Worm (Caenorhabditis elegans): ENCODE data around the gene F29B9.7.
A peak's percentile ranks its signal among the peaks of the same experiment; 100 is the strongest.

The F29B9.7 gene

DNA sequence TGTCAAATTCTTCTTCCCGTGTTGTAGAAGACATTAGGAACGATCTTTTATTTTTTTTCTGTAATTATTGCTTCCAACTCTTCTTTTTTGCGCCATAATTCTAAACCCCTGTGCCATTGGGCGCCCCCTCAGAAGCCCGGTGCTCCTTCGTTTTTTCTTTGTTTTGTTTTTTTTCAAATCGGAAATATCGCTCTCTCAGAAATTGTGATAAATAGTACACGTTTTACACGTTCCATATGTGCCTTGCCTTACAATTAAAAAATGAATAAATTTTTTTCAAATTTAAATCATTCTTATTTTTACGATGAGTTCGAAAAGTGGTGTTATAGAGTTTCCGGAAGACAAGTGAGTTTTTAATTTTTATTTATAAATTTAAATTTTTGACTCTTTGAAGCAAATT is at the start of gene F29B9.7:
Gene F29B9.7, plus strand, starts transcription at position 301 of the 400 bp plus-strand sequence.
- TF ChIP-seq fax-1 (tag; optimal IDR thresholded peaks at IDR 0.05) (no peak), ahr-1 (tag; optimal IDR thresholded peaks at IDR 0.05) (no peak), pha-4 (tag; optimal IDR thresholded peaks at IDR 0.05) (no peak), hlh-6 (tag; optimal IDR thresholded peaks at IDR 0.05) (no peak), elt-4 (tag; optimal IDR thresholded peaks at IDR 0.05) (no peak), nfya-1 (tag; optimal IDR thresholded peaks at IDR 0.05) (no peak), lin-11 (tag; optimal IDR thresholded peaks at IDR 0.05) (no peak), fkh-10 (GFP tag; optimal IDR thresholded peaks at IDR 0.05) (no peak), ceh-31 (tag; optimal IDR thresholded peaks at IDR 0.05) (no peak), syd-9 (tag; optimal IDR thresholded peaks at IDR 0.05) (no peak), ets-4 (tag; optimal IDR thresholded peaks at IDR 0.05) (no peak)

DNA sequence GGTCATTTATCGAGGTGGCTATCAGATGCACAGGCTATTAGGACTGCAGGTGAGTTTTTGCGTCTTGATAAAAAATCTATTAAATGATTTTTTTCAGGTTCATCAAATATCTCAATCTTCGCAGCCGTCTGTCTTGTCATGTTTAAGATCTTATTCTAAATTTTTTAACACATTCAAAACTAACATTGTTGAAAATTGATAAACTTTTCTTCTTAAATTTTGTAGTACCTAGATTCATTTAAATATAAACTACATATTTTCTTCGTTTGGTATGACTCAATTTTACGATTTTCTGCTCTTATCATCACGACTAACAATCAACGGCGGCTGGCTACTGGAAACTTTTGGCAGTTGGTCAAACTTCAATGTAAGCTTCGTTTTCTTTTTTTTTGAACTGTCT is 47.0 kb upstream of the F29B9.7 start, which contains the start of gene F19C7.4:
Gene F19C7.4, plus strand, starts transcription at position 301 of the 400 bp plus-strand sequence.
- TF ChIP-seq unc-55 (GFP tag; optimal IDR thresholded peaks at IDR 0.05), result no peak
- TF ChIP-seq F13H6.1 (tag; optimal IDR thresholded peaks at IDR 0.05), result no peak
- TF ChIP-seq che-1 (tag; optimal IDR thresholded peaks at IDR 0.05), result no peak
- TF ChIP-seq tbx-2 (tag; optimal IDR thresholded peaks at IDR 0.05), result no peak
- no peak for TF ChIP-seq ceh-45 (GFP tag; IDR thresholded peaks at IDR 0.05)
- no peak for TF ChIP-seq ets-4 (tag; optimal IDR thresholded peaks at IDR 0.05)
- TF ChIP-seq madf-2 (tag; optimal IDR thresholded peaks at IDR 0.05), result no peak
- TF ChIP-seq unc-86 (tag; optimal IDR thresholded peaks at IDR 0.05), result no peak
- no peak for TF ChIP-seq ceh-9 (tag; optimal IDR thresholded peaks at IDR 0.05)
- TF ChIP-seq nhr-232 (tag; optimal IDR thresholded peaks at IDR 0.05), result no peak
- no peak for TF ChIP-seq pha-2 (tag; optimal IDR thresholded peaks at IDR 0.05)
- TF ChIP-seq pat-9 (tag; optimal IDR thresholded peaks at IDR 0.05), result no peak
- TF ChIP-seq elt-2 (tag; optimal IDR thresholded peaks at IDR 0.05), result no peak
- no peak for TF ChIP-seq unc-42 (tag; optimal IDR thresholded peaks at IDR 0.05)
- no peak for TF ChIP-seq odd-2 (tag; optimal IDR thresholded peaks at IDR 0.05)
- TF ChIP-seq fkh-6 (tag; optimal IDR thresholded peaks at IDR 0.05), result no peak

DNA sequence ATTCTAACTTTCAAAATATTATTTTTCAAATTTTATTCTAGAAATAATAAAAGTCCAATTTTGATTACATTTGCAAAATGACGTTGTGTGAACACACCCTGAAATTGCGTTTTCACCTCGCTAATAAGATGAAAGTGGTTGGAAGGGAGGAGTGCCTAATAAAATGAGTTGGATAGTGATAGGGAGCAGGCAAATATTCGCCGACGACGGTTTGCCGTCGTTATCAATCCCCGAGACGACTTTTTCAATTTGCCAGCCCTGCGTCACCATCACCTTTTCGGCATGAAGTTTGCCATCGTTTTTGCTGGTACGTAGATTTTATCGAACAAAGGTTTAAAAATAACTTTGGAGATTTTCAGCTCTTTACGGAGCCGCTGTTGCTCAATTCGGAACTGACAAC is 44.0 kb upstream of the F29B9.7 start, which contains the start of gene nspg-10:
Gene nspg-10, plus strand, starts transcription at position 179 of the 400 bp plus-strand sequence.
- TF ChIP-seq elt-4 (tag; optimal IDR thresholded peaks at IDR 0.05) (no peak), unc-3 (GFP tag; conservative IDR thresholded peaks at IDR 0.05) (no peak), unc-3 (tag; optimal IDR thresholded peaks at IDR 0.05) (no peak), tbx-7 (tag; optimal IDR thresholded peaks at IDR 0.05) (no peak), ahr-1 (tag; optimal IDR thresholded peaks at IDR 0.05) (no peak), zip-5 (tag; optimal IDR thresholded peaks at IDR 0.05) (no peak), C38D4.7 (GFP tag; optimal IDR thresholded peaks at IDR 0.05) (no peak), pat-9 (tag; optimal IDR thresholded peaks at IDR 0.05) (no peak), gmeb-2 (tag; optimal IDR thresholded peaks at IDR 0.05) (no peak), eyg-1 (tag; optimal IDR thresholded peaks at IDR 0.05) (no peak), syd-9 (tag; optimal IDR thresholded peaks at IDR 0.05) (no peak), npax-4 (tag; optimal IDR thresholded peaks at IDR 0.05) (no peak), fkh-6 (tag; optimal IDR thresholded peaks at IDR 0.05) (no peak), ceh-2 (tag; optimal IDR thresholded peaks at IDR 0.05) (no peak)

DNA sequence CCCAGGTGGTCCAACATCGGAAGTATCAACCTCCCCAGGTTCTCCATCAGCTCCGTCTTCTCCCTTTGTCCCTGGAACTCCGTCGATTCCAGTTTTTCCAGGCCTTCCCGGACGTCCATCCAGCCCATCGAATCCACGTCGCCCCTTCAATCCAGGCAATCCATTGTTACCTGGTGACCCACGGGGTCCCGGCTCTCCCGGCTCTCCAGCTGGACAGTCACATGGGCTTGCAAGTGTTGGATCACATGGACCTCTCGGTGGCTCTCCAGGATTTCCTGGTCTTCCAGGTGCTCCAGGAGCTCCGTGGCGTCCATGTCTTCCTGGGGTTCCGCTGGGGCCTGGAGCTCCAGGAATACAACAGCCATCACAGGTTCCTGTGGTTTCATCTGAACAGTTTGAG is 40.9 kb upstream of the F29B9.7 start:
- TF ChIP-seq hlh-6 (tag; optimal IDR thresholded peaks at IDR 0.05) (no peak), elt-4 (tag; optimal IDR thresholded peaks at IDR 0.05) (peak; percentile 70)

DNA sequence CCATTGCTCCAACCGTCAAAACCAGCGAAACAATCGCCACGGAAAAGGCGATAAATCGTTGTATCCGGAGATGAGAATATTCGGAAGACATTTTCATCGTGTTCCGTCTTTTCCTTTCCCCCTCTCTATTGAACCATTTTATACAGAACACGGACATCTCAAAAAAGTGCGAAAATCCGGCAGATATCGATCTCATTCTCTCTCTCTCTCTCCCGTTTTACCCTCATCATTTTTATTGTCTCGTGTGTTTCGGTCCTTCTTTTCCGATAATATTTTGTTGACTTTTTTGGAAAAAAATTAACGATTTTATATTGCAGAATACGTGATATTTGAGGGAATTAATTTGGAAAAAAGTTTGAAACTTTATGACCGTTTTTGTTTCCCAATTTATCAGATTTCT is 40.0 kb upstream of the F29B9.7 start, which contains the start of gene col-110:
Gene col-110, minus strand, starts transcription at position 101 of the 400 bp plus-strand sequence.
- TF ChIP-seq ztf-16 (tag; optimal IDR thresholded peaks at IDR 0.05) (no peak), lim-6 (tag; optimal IDR thresholded peaks at IDR 0.05) (no peak), rnt-1 (tag; optimal IDR thresholded peaks at IDR 0.05) (no peak), F13H6.1 (tag; optimal IDR thresholded peaks at IDR 0.05) (no peak), ceh-34 (tag; optimal IDR thresholded peaks at IDR 0.05) (no peak), hlh-15 (tag; optimal IDR thresholded peaks at IDR 0.05) (no peak), elt-4 (tag; optimal IDR thresholded peaks at IDR 0.05) (no peak), sox-2 (GFP tag; IDR thresholded peaks at IDR 0.05) (no peak), gmeb-2 (tag; optimal IDR thresholded peaks at IDR 0.05) (no peak)
